Fruit fly (Drosophila melanogaster): Measurements from ENCODE around the gene hth.

Gene hth

DNA sequence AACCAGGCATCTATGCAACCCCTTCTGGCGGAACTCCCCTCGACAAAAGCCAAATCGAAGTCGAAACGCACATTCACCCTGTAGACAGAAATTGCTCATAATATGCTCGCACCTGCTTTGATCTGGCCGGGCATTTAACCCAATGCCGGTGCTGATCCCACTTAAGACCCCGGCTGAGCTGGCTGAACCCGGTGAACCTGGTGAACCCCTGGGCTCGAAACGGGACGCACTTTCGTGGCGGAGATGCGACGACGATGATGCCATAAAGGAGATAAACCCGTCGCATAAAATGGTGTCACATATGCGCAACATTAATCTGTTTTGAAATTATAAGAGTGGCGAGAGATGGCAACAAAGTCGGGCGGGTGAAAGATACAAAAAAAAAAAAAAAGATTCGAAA lies 133.8 kb downstream of the hth start:
- TF ChIP-seq CG4496 (GFP tag; IDR thresholded peaks at IDR 0.05), result no peak
- TF ChIP-seq CG13204 (GFP tag; optimal IDR thresholded peaks at IDR 0.05), result no peak
- no peak for TF ChIP-seq CG17806 (tag; optimal IDR thresholded peaks at IDR 0.05)
- TF ChIP-seq gl (tag; optimal IDR thresholded peaks at IDR 0.05), result no peak
- TF ChIP-seq EcR (GFP tag; optimal IDR thresholded peaks at IDR 0.05), result no peak

DNA sequence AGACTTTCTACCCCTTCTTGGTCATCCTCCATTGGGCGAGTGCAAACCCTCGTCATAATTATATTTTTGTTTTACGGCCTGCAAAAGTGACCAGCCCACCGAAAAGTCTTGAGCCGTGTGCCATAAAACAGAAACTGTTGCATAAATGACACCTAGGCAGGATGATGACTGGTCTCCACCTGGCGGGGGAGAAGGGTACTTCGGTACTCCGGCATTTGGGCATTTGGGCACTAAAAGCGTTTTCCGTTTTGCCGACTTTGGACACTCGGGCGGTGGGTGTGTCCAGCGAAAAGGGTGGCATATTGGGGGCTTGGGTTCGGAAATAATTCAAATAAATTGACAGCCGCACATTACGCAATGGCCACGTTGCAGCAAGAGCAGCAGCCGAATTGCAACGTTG lies 138.2 kb downstream of the hth start:
- no peak for TF ChIP-seq Pif1A (GFP tag; optimal IDR thresholded peaks at IDR 0.05)
- no peak for TF ChIP-seq D1 (tag; optimal IDR thresholded peaks at IDR 0.05)
- TF ChIP-seq Ets98B (GFP tag; IDR thresholded peaks at IDR 0.05), result no peak
- no peak for TF ChIP-seq EcR (GFP tag; optimal IDR thresholded peaks at IDR 0.05)
- TF ChIP-seq CG12605 (GFP tag; IDR thresholded peaks at IDR 0.05), result no peak
- no peak for TF ChIP-seq rn (GFP tag; IDR thresholded peaks at IDR 0.05)
- TF ChIP-seq CG10348 (GFP tag; IDR thresholded peaks at IDR 0.05), result no peak
- TF ChIP-seq CG4496 (GFP tag; IDR thresholded peaks at IDR 0.05), result no peak
- no peak for TF ChIP-seq fd96Ca (GFP tag; IDR thresholded peaks at IDR 0.05)
- no peak for TF ChIP-seq CG14655 (GFP tag; optimal IDR thresholded peaks at IDR 0.05)

DNA sequence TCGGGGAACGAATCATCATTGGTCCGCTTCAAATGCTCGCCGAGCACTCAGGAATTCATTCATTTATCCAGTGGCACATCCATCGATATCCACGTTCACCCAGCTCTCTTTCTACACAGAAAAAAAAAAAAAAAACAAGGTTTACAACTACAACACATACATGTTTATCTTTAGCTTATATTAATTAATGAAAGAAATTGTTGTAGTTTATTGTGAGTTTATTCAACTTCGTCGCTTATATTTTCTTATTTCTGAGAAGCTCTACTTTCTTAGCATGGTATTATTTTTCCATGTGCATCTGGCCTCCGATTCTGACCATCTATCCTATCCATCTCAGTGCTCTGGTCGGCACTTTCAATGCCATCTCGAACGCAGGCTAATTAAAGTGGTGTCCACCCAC lies 139.3 kb downstream of the hth start:
- TF ChIP-seq CG9948 (tag; optimal IDR thresholded peaks at IDR 0.05) (peak; percentile 28), Snoo (tag; optimal IDR thresholded peaks at IDR 0.05) (no peak), CG14655 (GFP tag; optimal IDR thresholded peaks at IDR 0.05) (peak; percentile 4), Pif1A (GFP tag; optimal IDR thresholded peaks at IDR 0.05) (peak; percentile 13), CG8301 (tag; optimal IDR thresholded peaks at IDR 0.05) (no peak), CG17806 (tag; optimal IDR thresholded peaks at IDR 0.05) (peak; percentile 16), rn (GFP tag; IDR thresholded peaks at IDR 0.05) (no peak), CG8159 (tag; optimal IDR thresholded peaks at IDR 0.05) (peak; percentile 45), Pif1B (GFP tag; optimal IDR thresholded peaks at IDR 0.05) (no peak), CG15710 (tag; optimal IDR thresholded peaks at IDR 0.05) (no peak), D1 (tag; optimal IDR thresholded peaks at IDR 0.05) (no peak)

DNA sequence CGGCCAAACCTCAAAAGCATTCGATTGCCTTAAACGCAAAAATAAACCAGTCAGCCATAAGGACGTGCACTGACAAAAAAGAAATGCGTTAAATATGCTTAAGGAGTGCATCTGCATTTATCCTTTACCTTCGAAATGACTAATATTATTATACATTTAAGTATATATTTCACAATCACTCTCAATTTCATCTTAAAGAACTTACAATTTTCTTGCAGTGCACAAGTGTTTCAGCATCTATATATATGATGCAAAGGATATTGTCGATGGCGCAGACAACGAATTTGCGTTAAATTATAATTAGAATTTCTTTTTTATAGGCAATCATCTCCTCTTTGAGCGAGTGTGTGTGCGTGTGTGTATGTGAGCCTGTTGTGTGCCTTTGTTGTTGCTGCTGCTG lies 140.7 kb downstream of the hth start:
- peak; percentile 21 for TF ChIP-seq CG8159 (tag; optimal IDR thresholded peaks at IDR 0.05)
- no peak for TF ChIP-seq rn (GFP tag; IDR thresholded peaks at IDR 0.05)
- TF ChIP-seq Pif1A (GFP tag; optimal IDR thresholded peaks at IDR 0.05), result no peak
- TF ChIP-seq EcR (GFP tag; optimal IDR thresholded peaks at IDR 0.05), result no peak

DNA sequence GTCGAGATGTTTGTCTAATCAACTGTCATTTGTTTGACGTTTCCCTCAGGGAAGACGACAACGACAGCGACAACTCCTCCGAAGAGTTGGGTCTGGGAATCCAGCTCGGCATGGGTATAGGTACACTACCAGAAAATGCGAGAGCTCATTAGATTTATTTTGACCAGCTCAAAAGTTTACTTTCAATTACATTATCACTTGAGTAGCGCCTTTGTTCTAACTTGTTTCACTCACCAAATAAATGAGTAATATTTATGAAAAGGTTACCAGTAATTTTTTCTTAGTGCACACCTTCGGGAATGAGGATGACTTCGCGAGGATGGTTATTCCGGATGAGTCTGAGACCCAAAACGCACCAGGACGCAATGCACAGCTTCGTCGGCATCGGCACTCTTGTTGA lies 145.2 kb downstream of the hth start:
- TF ChIP-seq CG8159 (tag; optimal IDR thresholded peaks at IDR 0.05), result peak; percentile 24
- TF ChIP-seq Pif1B (GFP tag; optimal IDR thresholded peaks at IDR 0.05), result peak; percentile 1
- no peak for TF ChIP-seq fd96Ca (GFP tag; IDR thresholded peaks at IDR 0.05)
- TF ChIP-seq Snoo (tag; optimal IDR thresholded peaks at IDR 0.05), result peak; percentile 15
- peak; percentile 2 for TF ChIP-seq CG17806 (tag; optimal IDR thresholded peaks at IDR 0.05)
- TF ChIP-seq CG14655 (GFP tag; optimal IDR thresholded peaks at IDR 0.05), result peak; percentile 23
- TF ChIP-seq CG4496 (GFP tag; IDR thresholded peaks at IDR 0.05), result peak; percentile 42; the same call in 1 of the 3 replicates
- no peak for TF ChIP-seq CG32121 (GFP tag; IDR thresholded peaks at IDR 0.05)
- no peak for TF ChIP-seq CG34367 (tag; optimal IDR thresholded peaks at IDR 0.05)
- TF ChIP-seq Pif1A (GFP tag; optimal IDR thresholded peaks at IDR 0.05), result peak; percentile 4
- TF ChIP-seq CG9948 (tag; optimal IDR thresholded peaks at IDR 0.05), result peak; percentile 21
- no peak for TF ChIP-seq Ets98B (GFP tag; IDR thresholded peaks at IDR 0.05)

- TF ChIP-seq CG10348 (GFP tag; IDR thresholded peaks at IDR 0.05), result no peak
- no peak for TF ChIP-seq Snoo (tag; optimal IDR thresholded peaks at IDR 0.05)
- no peak for TF ChIP-seq Ets98B (GFP tag; IDR thresholded peaks at IDR 0.05)
- no peak for TF ChIP-seq CG15710 (tag; optimal IDR thresholded peaks at IDR 0.05)
Measured at dm6 chr3R:10493521-10493920, 145.8 kb downstream of the hth start.

DNA sequence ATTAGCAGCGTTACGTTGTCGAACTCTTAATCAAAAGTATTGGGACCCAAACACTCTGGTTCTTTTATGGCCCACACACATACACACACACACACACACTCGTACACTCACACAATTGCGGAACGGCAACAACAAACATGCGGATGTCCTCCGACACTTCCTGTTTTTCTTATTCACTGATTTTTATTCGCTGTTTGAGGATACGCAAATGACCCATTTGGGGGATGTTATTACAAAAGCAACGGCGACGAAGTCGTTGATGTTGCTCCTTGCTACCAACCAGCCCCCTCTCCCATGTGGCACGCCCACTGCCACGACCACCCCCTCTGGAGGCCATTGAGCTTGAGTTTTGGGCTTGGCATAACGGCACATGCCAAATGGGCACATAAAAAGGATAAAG lies 148.2 kb downstream of the hth start:
- TF ChIP-seq D1 (tag; optimal IDR thresholded peaks at IDR 0.05) (no peak), CG12605 (GFP tag; IDR thresholded peaks at IDR 0.05) (no peak), CG13204 (GFP tag; optimal IDR thresholded peaks at IDR 0.05) (no peak), fd96Ca (GFP tag; IDR thresholded peaks at IDR 0.05) (no peak), Pif1A (GFP tag; optimal IDR thresholded peaks at IDR 0.05) (no peak), rn (GFP tag; IDR thresholded peaks at IDR 0.05) (no peak), CG15710 (tag; optimal IDR thresholded peaks at IDR 0.05) (no peak), gl (tag; optimal IDR thresholded peaks at IDR 0.05) (no peak), CG4496 (GFP tag; IDR thresholded peaks at IDR 0.05) (no peak), CG10348 (GFP tag; IDR thresholded peaks at IDR 0.05) (no peak), Ets98B (GFP tag; IDR thresholded peaks at IDR 0.05) (no peak), Pif1B (GFP tag; optimal IDR thresholded peaks at IDR 0.05) (no peak), CG9948 (tag; optimal IDR thresholded peaks at IDR 0.05) (no peak), CG14655 (GFP tag; optimal IDR thresholded peaks at IDR 0.05) (no peak), CG8301 (tag; optimal IDR thresholded peaks at IDR 0.05) (no peak), EcR (GFP tag; optimal IDR thresholded peaks at IDR 0.05) (no peak), CG32121 (GFP tag; IDR thresholded peaks at IDR 0.05) (no peak)

DNA sequence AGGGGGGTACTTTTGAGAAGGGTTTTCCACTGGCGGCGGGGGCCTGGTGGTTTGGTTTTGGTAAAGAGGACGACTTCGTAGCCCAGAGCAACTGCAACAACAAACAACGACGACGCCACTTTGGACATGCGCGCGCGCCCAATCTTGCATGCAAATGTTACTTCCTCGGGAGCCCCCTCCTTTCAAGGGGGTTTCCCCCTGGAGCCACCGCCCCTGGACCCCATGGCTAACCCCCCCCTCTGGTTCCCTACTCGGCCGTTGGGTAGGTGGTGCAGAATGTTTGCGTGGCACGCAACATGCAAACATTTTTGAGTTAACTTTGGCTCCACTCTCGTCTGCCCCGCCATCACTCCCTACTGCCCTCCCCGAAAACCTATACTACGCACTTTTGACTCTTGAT lies 159.9 kb downstream of the hth start:
- TF ChIP-seq CG17806 (tag; optimal IDR thresholded peaks at IDR 0.05) (no peak), CG8159 (tag; optimal IDR thresholded peaks at IDR 0.05) (no peak), CG4496 (GFP tag; IDR thresholded peaks at IDR 0.05) (no peak), CG8301 (tag; optimal IDR thresholded peaks at IDR 0.05) (no peak), CG9948 (tag; optimal IDR thresholded peaks at IDR 0.05) (no peak), fd96Ca (GFP tag; IDR thresholded peaks at IDR 0.05) (no peak), CG10348 (GFP tag; IDR thresholded peaks at IDR 0.05) (no peak), Snoo (tag; optimal IDR thresholded peaks at IDR 0.05) (no peak), CG14655 (GFP tag; optimal IDR thresholded peaks at IDR 0.05) (no peak), CG34367 (tag; optimal IDR thresholded peaks at IDR 0.05) (no peak), CG32121 (GFP tag; IDR thresholded peaks at IDR 0.05) (no peak), CG13204 (GFP tag; optimal IDR thresholded peaks at IDR 0.05) (no peak), CG12605 (GFP tag; IDR thresholded peaks at IDR 0.05) (no peak), CG15710 (tag; optimal IDR thresholded peaks at IDR 0.05) (no peak)

Measured in whole organism, pupa.